Fruit fly (Drosophila melanogaster): ENCODE measurements around the gene CG3817.

The CG3817 gene

DNA sequence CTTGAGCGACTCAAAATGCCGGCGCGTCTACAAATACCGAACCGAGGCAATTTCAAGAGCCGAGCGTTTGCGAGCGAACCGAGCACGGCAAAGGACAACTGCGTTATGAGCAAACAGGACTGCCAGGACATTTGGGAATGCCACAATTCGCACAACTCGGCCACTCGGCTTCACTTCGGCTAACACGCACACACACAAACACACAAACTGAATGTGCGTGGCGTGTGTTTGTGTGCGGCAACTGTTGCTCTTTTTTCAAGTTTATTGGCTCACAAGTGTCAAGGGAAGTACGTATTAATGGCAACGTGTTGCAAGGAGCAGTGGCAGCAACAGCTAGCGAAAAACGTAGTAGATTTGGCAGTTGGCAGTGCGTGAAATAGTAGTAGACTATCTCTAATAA is 25.2 kb upstream of the CG3817 start (continued):
- TF ChIP-seq ro (GFP tag; IDR thresholded peaks at IDR 0.05) (no peak), cg (GFP tag; optimal IDR thresholded peaks at IDR 0.05) (peak; percentile 6), salm (tag; optimal IDR thresholded peaks at IDR 0.05) (no peak), CG15073 (GFP tag; optimal IDR thresholded peaks at IDR 0.05) (no peak), zf30C (GFP tag; optimal IDR thresholded peaks at IDR 0.05) (no peak), CG6689 (GFP tag; IDR thresholded peaks at IDR 0.05) (no peak), vfl (GFP tag; optimal IDR thresholded peaks at IDR 0.05) (no peak), CG4424 (GFP tag; optimal IDR thresholded peaks at IDR 0.05) (peak; percentile 59), Rfx (GFP tag; IDR thresholded peaks at IDR 0.05) (0 out of 2 replicates have a peak, but pooled peaks have one; percentile 4), vvl (GFP tag; IDR thresholded peaks at IDR 0.05) (no peak), pros (GFP tag; optimal IDR thresholded peaks at IDR 0.05) (no peak), dati (GFP tag; IDR thresholded peaks at IDR 0.05) (no peak), Lpt (GFP tag; optimal IDR thresholded peaks at IDR 0.05) (no peak), CG8290 (GFP tag; optimal IDR thresholded peaks at IDR 0.05) (no peak), CG8290 (tag; optimal IDR thresholded peaks at IDR 0.05) (no peak), dysf (GFP tag; IDR thresholded peaks at IDR 0.05) (no peak), tio (GFP tag; optimal IDR thresholded peaks at IDR 0.05) (no peak), CG5953 (GFP tag; IDR thresholded peaks at IDR 0.05) (no peak), slp2 (GFP tag; optimal IDR thresholded peaks at IDR 0.05) (no peak), grn (GFP tag; optimal IDR thresholded peaks at IDR 0.05) (no peak), scrt (GFP tag; optimal IDR thresholded peaks at IDR 0.05) (peak; percentile 100), CG2712 (tag; optimal IDR thresholded peaks at IDR 0.05) (no peak), fd102C (GFP tag; optimal IDR thresholded peaks at IDR 0.05) (no peak), CG18476 (GFP tag; optimal IDR thresholded peaks at IDR 0.05) (no peak), pzg (GFP tag; optimal IDR thresholded peaks at IDR 0.05) (no peak), CG17361 (GFP tag; IDR thresholded peaks at IDR 0.05) (no peak), ATbp (GFP tag; optimal IDR thresholded peaks at IDR 0.05) (no peak), CG11504 (tag; optimal IDR thresholded peaks at IDR 0.05) (no peak), H2.0 (GFP tag; IDR thresholded peaks at IDR 0.05) (no peak), Usf (GFP tag; optimal IDR thresholded peaks at IDR 0.05) (no peak), CG15269 (tag; optimal IDR thresholded peaks at IDR 0.05) (no peak), CG13894 (tag; optimal IDR thresholded peaks at IDR 0.05) (peak; percentile 29), cad (GFP tag; optimal IDR thresholded peaks at IDR 0.05) (no peak), mirr (GFP tag; optimal IDR thresholded peaks at IDR 0.05) (no peak), Asciz (GFP tag; optimal IDR thresholded peaks at IDR 0.05) (no peak), Deaf1 (tag; optimal IDR thresholded peaks at IDR 0.05) (peak; percentile 96), pnt (GFP tag; optimal IDR thresholded peaks at IDR 0.05) (no peak), CG8478 (optimal IDR thresholded peaks at IDR 0.05) (no peak), CG7928 (GFP tag; optimal IDR thresholded peaks at IDR 0.05) (no peak), ham (GFP tag; IDR thresholded peaks at IDR 0.05) (no peak), stwl (tag; optimal IDR thresholded peaks at IDR 0.05) (no peak), CG5180 (GFP tag; optimal IDR thresholded peaks at IDR 0.05) (peak; percentile 52), gcm2 (GFP tag; optimal IDR thresholded peaks at IDR 0.05) (no peak), CG11085 (GFP tag; IDR thresholded peaks at IDR 0.05) (no peak), HHEX (GFP tag; optimal IDR thresholded peaks at IDR 0.05) (no peak), CG8924 (tag; optimal IDR thresholded peaks at IDR 0.05) (no peak), CG15601 (tag; optimal IDR thresholded peaks at IDR 0.05) (no peak), CG30020 (tag; optimal IDR thresholded peaks at IDR 0.05) (no peak), tgo (GFP tag; IDR thresholded peaks at IDR 0.05) (no peak), CG8281 (tag; optimal IDR thresholded peaks at IDR 0.05) (no peak), CG6854 (GFP tag; optimal IDR thresholded peaks at IDR 0.05) (no peak), Bgb (GFP tag; IDR thresholded peaks at IDR 0.05; ENCODE audit: partially characterized antibody) (no peak), Atf6 (GFP tag; IDR thresholded peaks at IDR 0.05) (no peak)
